Worm (Caenorhabditis elegans) whole organism, young adult: ENCODE results near the gene W07A12.4.

ENCODE experiments used
- ztf-18 ChIP-seq: sonication (generic microtip); optimal IDR thresholded peaks from 2 replicates; lab custom pipeline; 2016; ENCODE audit warnings: missing genotype, mild to moderate bottlenecking, missing genetic modification characterization, missing compliant biosample characterization
- ztf-26 ChIP-seq: sonication (generic microtip); optimal IDR thresholded peaks from 2 replicates; lab custom pipeline; 2017; ENCODE audit warnings: missing genetic modification characterization, missing compliant biosample characterization

ce11 chrII:9190513-9191099, 44.5 kb downstream of the W07A12.4 start:
- TF ChIP-seq ztf-18 (no peak), ztf-26 (no peak)
